Fruit fly (Drosophila melanogaster) whole organism, prepupa: ENCODE results near the gene CG10877.

Experiments
- CG11902 ChIP-seq: fragments of 200-800 bp; sonication (Bioruptor generic); optimal IDR thresholded peaks from 3 replicates; lab custom pipeline; 2016; ENCODE audit warnings: missing biosample characterization, missing genetic modification characterization
- Hr39 ChIP-seq: fragments of 200-800 bp; sonication (Bioruptor generic); optimal IDR thresholded peaks from 2 replicates; lab custom pipeline; 2016; ENCODE audit warnings: missing biosample characterization, missing genetic modification characterization
- achi ChIP-seq: fragments of 200-800 bp; sonication (Bioruptor generic); optimal IDR thresholded peaks from 3 replicates; lab custom pipeline; 2016; ENCODE audit warnings: missing biosample characterization, missing genetic modification characterization
- dac ChIP-seq: fragments of 200-800 bp; sonication (Bioruptor generic); optimal IDR thresholded peaks from 2 replicates; lab custom pipeline; 2017; ENCODE audit warnings: missing biosample characterization, mild to moderate bottlenecking, missing genetic modification characterization
- esn ChIP-seq: fragments of 200-800 bp; sonication (Bioruptor generic); optimal IDR thresholded peaks from 2 replicates; lab custom pipeline; 2016; ENCODE audit warnings: missing biosample characterization, mild to moderate bottlenecking, missing genetic modification characterization, moderate library complexity
- pdm3 ChIP-seq: fragments of 200-800 bp; sonication (Bioruptor generic); optimal IDR thresholded peaks from 3 replicates; lab custom pipeline; 2016; ENCODE audit warnings: missing biosample characterization, missing genetic modification characterization
- svp ChIP-seq: fragments of 200-800 bp; sonication (Bioruptor generic); peaks from one replicate; lab custom pipeline; 2016; ENCODE audit warnings: missing biosample characterization, missing genetic modification characterization

DNA sequence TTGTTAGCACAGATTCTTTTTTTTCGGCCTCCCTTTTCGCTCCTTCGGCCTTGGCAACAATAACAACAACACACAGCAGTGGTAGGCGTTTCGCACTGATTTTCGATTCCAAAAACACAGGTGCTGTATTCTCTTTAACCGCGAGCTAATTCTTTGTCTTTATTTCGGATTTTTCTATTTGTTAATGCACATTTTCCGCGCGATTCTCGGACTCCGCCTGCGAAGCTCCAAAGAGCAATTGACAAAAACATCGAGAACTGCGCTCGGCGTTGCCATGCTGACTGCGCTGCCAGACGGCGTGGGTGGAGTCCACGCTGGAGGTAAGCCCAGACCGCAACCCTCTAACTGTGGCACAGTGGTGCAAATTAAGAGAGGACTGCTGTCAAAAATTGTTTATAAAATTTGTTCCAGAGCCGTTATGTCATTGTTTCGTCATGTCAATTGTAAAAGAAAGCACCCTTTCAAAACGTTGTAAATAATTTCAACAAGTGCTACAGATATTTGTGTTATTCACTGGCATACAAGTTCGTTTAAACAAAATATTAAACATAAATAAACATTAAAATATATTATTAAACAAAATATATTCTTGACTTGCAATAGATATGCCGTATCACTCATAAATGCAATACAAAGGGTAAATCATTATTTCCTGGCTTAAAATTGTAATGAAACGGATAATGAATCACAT lies 6.3 kb downstream of the CG10877 start, which contains the start of the genes DPCoAC and CG5180:
- peak; percentile 52 for TF ChIP-seq pdm3 (GFP tag; lab: Kevin White, UChicago)
- peak; percentile 79 for TF ChIP-seq svp (GFP tag; lab: Kevin White, UChicago)
- TF ChIP-seq CG11902 (GFP tag; lab: Kevin White, UChicago): peak; percentile 27
- peak; percentile 56 for TF ChIP-seq esn (GFP tag; lab: Kevin White, UChicago)
- peak; percentile 60 for TF ChIP-seq Hr39
- peak; percentile 16 for TF ChIP-seq dac (GFP tag; lab: Kevin White, UChicago)
- TF ChIP-seq achi: peak; percentile 64
